Worm (Caenorhabditis elegans) whole organism, L2 larva: ENCODE results near the gene R04B5.11.

ENCODE experiments used
- ama-1 ChIP-seq: fragments of 150-350 bp; optimal IDR thresholded peaks from 2 replicates; lab custom pipeline; 2018; ENCODE audit warnings: inconsistent platforms
- blmp-1 ChIP-seq: sonication (generic microtip); optimal IDR thresholded peaks from 2 replicates; lab custom pipeline; 2017; ENCODE audit warnings: missing genetic modification characterization, mild to moderate bottlenecking, missing compliant biosample characterization, antibody characterized with exemption, moderate library complexity; ENCODE audit not compliant: insufficient read depth
- elt-1 ChIP-seq: fragments of 150-350 bp; optimal IDR thresholded peaks from 2 replicates; lab custom pipeline; 2014; ENCODE audit warnings: missing biosample characterization, missing genetic modification characterization
- lin-13 ChIP-seq: fragments of 150-350 bp; optimal IDR thresholded peaks from 2 replicates; lab custom pipeline; 2014; ENCODE audit warnings: missing biosample characterization, missing genetic modification reagents, missing genetic modification characterization
- mdl-1 ChIP-seq, 2 experiments: fragments of 150-350 bp in 1 of 2; sonication (generic microtip) in 1 of 2; optimal IDR thresholded peaks; 2 replicates each; lab custom pipeline; 2017; ENCODE audit warnings: missing biosample characterization in 2 of 2, missing genetic modification characterization in 2 of 2
- nhr-12 ChIP-seq: fragments of 150-350 bp; optimal IDR thresholded peaks from 2 replicates; lab custom pipeline; 2014; ENCODE audit warnings: missing biosample characterization, missing genetic modification characterization
- nhr-23 ChIP-seq: fragments of 150-350 bp; optimal IDR thresholded peaks from 2 replicates; lab custom pipeline; 2014; ENCODE audit warnings: missing biosample characterization, missing genetic modification reagents, missing genetic modification characterization
- nhr-25 ChIP-seq: fragments of 150-350 bp; sonication (generic microtip); optimal IDR thresholded peaks from 3 replicates; lab custom pipeline; 2014; ENCODE audit warnings: missing biosample characterization, missing genetic modification characterization
- ztf-11 ChIP-seq: sonication (generic microtip); optimal IDR thresholded peaks from 2 replicates; lab custom pipeline; 2017; ENCODE audit warnings: missing biosample characterization, missing genetic modification characterization
- ztf-4 ChIP-seq: fragments of 150-350 bp; optimal IDR thresholded peaks from 2 replicates; lab custom pipeline; 2014; ENCODE audit warnings: missing biosample characterization, missing genetic modification characterization

DNA sequence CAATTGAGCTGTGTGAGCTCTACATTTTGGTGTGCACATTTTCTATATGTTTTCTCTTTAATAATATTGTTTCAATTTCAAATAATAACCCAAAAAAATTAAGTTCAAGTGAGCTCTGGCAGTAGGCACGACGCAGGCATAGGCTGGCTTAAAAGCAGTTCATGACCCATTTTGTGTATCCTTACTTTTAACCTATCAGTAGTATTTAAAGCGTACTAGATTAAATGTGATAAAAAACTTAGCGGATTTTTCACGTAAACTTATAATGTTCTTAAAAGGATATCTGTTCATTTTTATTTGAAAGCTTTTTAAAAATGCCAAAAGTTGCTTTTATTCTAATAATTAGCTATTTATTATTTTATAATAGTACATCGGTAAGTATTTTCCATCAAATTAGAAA lies 32.3 kb upstream of the R04B5.11 start, which contains the start of gene C08B6.6:
- TF ChIP-seq blmp-1 (tag; lab: Kevin White, UChicago): no peak
- no peak for TF ChIP-seq ztf-11
- no peak for TF ChIP-seq mdl-1 (tag; optimal IDR thresholded peaks at IDR 0.05; lab: Kevin White, UChicago)
- TF ChIP-seq ztf-4 (tag; lab: Kevin White, UChicago): no peak
- no peak for TF ChIP-seq lin-13
- TF ChIP-seq nhr-25 (tag; lab: Kevin White, UChicago): no peak
- no peak for TF ChIP-seq ama-1 (lab: Kevin White, UChicago)
- no peak for TF ChIP-seq nhr-23 (tag; lab: Kevin White, UChicago)
- TF ChIP-seq elt-1: no peak
- TF ChIP-seq nhr-12: no peak
